Fruit fly (Drosophila melanogaster) whole organism, prepupa: Measurements from ENCODE around the gene mst.

Experiments
- Blimp-1 ChIP-seq: fragments of 200-800 bp; sonication (Bioruptor generic); optimal IDR thresholded peaks from 3 replicates; lab custom pipeline; 2017; ENCODE audit warnings: missing biosample characterization, missing genetic modification characterization, mild to moderate bottlenecking, moderate library complexity, missing genetic modification reagents
- CG10631 ChIP-seq: fragments of 200-800 bp; sonication (Bioruptor generic); optimal IDR thresholded peaks from 2 replicates; lab custom pipeline; 2016; ENCODE audit warnings: missing biosample characterization, missing genetic modification characterization
- CG10669 ChIP-seq: fragments of 200-800 bp; sonication (Bioruptor generic); optimal IDR thresholded peaks from 3 replicates; lab custom pipeline; 2018; ENCODE audit warnings: missing biosample characterization, mild to moderate bottlenecking, missing genetic modification characterization, moderate library complexity
- CG11294 ChIP-seq: fragments of 200-800 bp; sonication (Bioruptor generic); IDR thresholded peaks from 2 replicates; pipeline ENCODE4 v1.3.6; 2022; ENCODE audit warnings: missing biosample characterization, missing genetic modification characterization
- CG11762 ChIP-seq: fragments of 200-800 bp; sonication (Bioruptor generic); optimal IDR thresholded peaks from 3 replicates; lab custom pipeline; 2016; ENCODE audit warnings: missing biosample characterization, missing genetic modification characterization; ENCODE audit not compliant: insufficient read depth
- CG15336 ChIP-seq: fragments of 200-800 bp; sonication (Bioruptor generic); IDR thresholded peaks from 2 replicates; pipeline ENCODE4 v1.3.6; 2022; ENCODE audit warnings: missing biosample characterization, missing genetic modification characterization
- CG1621 ChIP-seq: fragments of 200-800 bp; sonication (Bioruptor generic); optimal IDR thresholded peaks from 3 replicates; lab custom pipeline; 2018; ENCODE audit warnings: missing biosample characterization, mild to moderate bottlenecking, missing genetic modification characterization
- CG16779 ChIP-seq: fragments of 200-800 bp; sonication (Bioruptor generic); optimal IDR thresholded peaks from 3 replicates; lab custom pipeline; 2017; ENCODE audit warnings: missing biosample characterization, mild to moderate bottlenecking, missing genetic modification characterization
- CG3032 ChIP-seq: fragments of 200-800 bp; optimal IDR thresholded peaks from 2 replicates; lab custom pipeline; 2019; ENCODE audit warnings: missing biosample characterization, mild to moderate bottlenecking, missing genetic modification characterization, moderate library complexity
- CG31627 ChIP-seq: fragments of 200-800 bp; sonication (Bioruptor generic); optimal IDR thresholded peaks from 3 replicates; lab custom pipeline; 2016; ENCODE audit warnings: missing biosample characterization, missing genetic modification characterization
- CG34406 ChIP-seq: fragments of 200-800 bp; sonication (Bioruptor generic); optimal IDR thresholded peaks from 3 replicates; lab custom pipeline; 2016; ENCODE audit warnings: missing biosample characterization, missing genetic modification characterization
- CG3919 ChIP-seq: fragments of 200-800 bp; sonication (Bioruptor generic); optimal IDR thresholded peaks from 3 replicates; lab custom pipeline; 2016; ENCODE audit warnings: missing biosample characterization, missing genetic modification characterization
- CG4318 ChIP-seq: fragments of 200-800 bp; sonication (Bioruptor generic); optimal IDR thresholded peaks from 3 replicates; lab custom pipeline; 2017; ENCODE audit warnings: missing biosample characterization, mild to moderate bottlenecking, missing genetic modification characterization
- CG6163 ChIP-seq: fragments of 200-800 bp; sonication (Bioruptor generic); IDR thresholded peaks from 3 replicates; pipeline ENCODE4 v1.3.6; 2022; ENCODE audit warnings: missing biosample characterization, missing genetic modification characterization
- CG6276 ChIP-seq: fragments of 200-800 bp; sonication (Bioruptor generic); optimal IDR thresholded peaks from 2 replicates; lab custom pipeline; 2017; ENCODE audit warnings: missing biosample characterization, mild to moderate bottlenecking, missing genetic modification characterization
- CG6808 ChIP-seq: fragments of 200-800 bp; sonication (Bioruptor generic); optimal IDR thresholded peaks from 3 replicates; lab custom pipeline; 2017; ENCODE audit warnings: missing biosample characterization, missing genetic modification characterization, mild to moderate bottlenecking, moderate library complexity, missing genetic modification reagents
- CG6854 ChIP-seq: fragments of 200-800 bp; sonication (Bioruptor generic); optimal IDR thresholded peaks from 2 replicates; lab custom pipeline; 2017; ENCODE audit warnings: missing biosample characterization, mild to moderate bottlenecking, missing genetic modification characterization
- CG7368 ChIP-seq: fragments of 200-800 bp; sonication (Bioruptor generic); optimal IDR thresholded peaks from 3 replicates; lab custom pipeline; 2016; ENCODE audit warnings: missing biosample characterization, missing genetic modification characterization
- CG8119 ChIP-seq: fragments of 200-800 bp; sonication (Bioruptor generic); IDR thresholded peaks from 3 replicates; pipeline ENCODE4 v1.3.6; 2022; ENCODE audit warnings: missing biosample characterization, missing genetic modification characterization
- CG8632 ChIP-seq: fragments of 200-800 bp; sonication (Bioruptor generic); optimal IDR thresholded peaks from 3 replicates; lab custom pipeline; 2016; ENCODE audit warnings: missing biosample characterization, missing genetic modification characterization
- CG9139 ChIP-seq: fragments of 200-800 bp; sonication (Bioruptor generic); optimal IDR thresholded peaks from 3 replicates; lab custom pipeline; 2017; ENCODE audit warnings: missing biosample characterization, mild to moderate bottlenecking, missing genetic modification characterization
- Eip75B ChIP-seq: fragments of 200-800 bp; sonication (Bioruptor generic); optimal IDR thresholded peaks from 3 replicates; lab custom pipeline; 2016; ENCODE audit warnings: missing biosample characterization, missing genetic modification characterization
- Eip78C ChIP-seq: fragments of 200-800 bp; sonication (Bioruptor generic); peaks from one replicate; lab custom pipeline; 2016; ENCODE audit warnings: missing biosample characterization, missing genetic modification characterization
- Eip93F ChIP-seq: fragments of 200-800 bp; sonication (Bioruptor generic); optimal IDR thresholded peaks from 2 replicates; lab custom pipeline; 2016; ENCODE audit warnings: missing biosample characterization, mild to moderate bottlenecking, missing genetic modification characterization
- Ets21C ChIP-seq: fragments of 200-800 bp; sonication (Bioruptor generic); optimal IDR thresholded peaks from 3 replicates; lab custom pipeline; 2016; ENCODE audit warnings: missing biosample characterization, missing genetic modification characterization
- Ets96B ChIP-seq: fragments of 200-800 bp; optimal IDR thresholded peaks from 2 replicates; lab custom pipeline; 2019; ENCODE audit warnings: missing biosample characterization, mild to moderate bottlenecking, missing genetic modification characterization, moderate library complexity
- Gug ChIP-seq: fragments of 200-800 bp; sonication (Bioruptor generic); IDR thresholded peaks from 2 replicates; pipeline ENCODE4 v1.3.6; 2022; ENCODE audit warnings: missing biosample characterization, missing genetic modification characterization
- Hr39 ChIP-seq: fragments of 200-800 bp; sonication (Bioruptor generic); optimal IDR thresholded peaks from 2 replicates; lab custom pipeline; 2016; ENCODE audit warnings: missing biosample characterization, missing genetic modification characterization
- Hr4 ChIP-seq: fragments of 200-800 bp; sonication (Bioruptor generic); optimal IDR thresholded peaks from 3 replicates; lab custom pipeline; 2016; ENCODE audit warnings: missing biosample characterization, missing genetic modification characterization
- Lpt ChIP-seq: fragments of 200-800 bp; sonication (Bioruptor generic); optimal IDR thresholded peaks from 3 replicates; lab custom pipeline; 2016; ENCODE audit warnings: missing biosample characterization, missing genetic modification characterization
- Met ChIP-seq: fragments of 200-800 bp; sonication (Bioruptor generic); optimal IDR thresholded peaks from 3 replicates; lab custom pipeline; 2016; ENCODE audit warnings: missing biosample characterization, missing genetic modification characterization
- Smox ChIP-seq: fragments of 200-800 bp; sonication (Bioruptor generic); optimal IDR thresholded peaks from 3 replicates; lab custom pipeline; 2016; ENCODE audit warnings: missing biosample characterization, missing genetic modification characterization
- Sox102F ChIP-seq: fragments of 200-800 bp; sonication (Bioruptor generic); optimal IDR thresholded peaks from 2 replicates; lab custom pipeline; 2016; ENCODE audit warnings: missing biosample characterization, mild to moderate bottlenecking, missing genetic modification characterization
- Sox15 ChIP-seq: fragments of 200-800 bp; sonication (Bioruptor generic); optimal IDR thresholded peaks from 3 replicates; lab custom pipeline; 2016; ENCODE audit warnings: missing biosample characterization, missing genetic modification characterization
- achi ChIP-seq: fragments of 200-800 bp; sonication (Bioruptor generic); optimal IDR thresholded peaks from 3 replicates; lab custom pipeline; 2016; ENCODE audit warnings: missing biosample characterization, missing genetic modification characterization
- acj6 ChIP-seq: fragments of 200-800 bp; sonication (Bioruptor generic); optimal IDR thresholded peaks from 3 replicates; lab custom pipeline; 2016; ENCODE audit warnings: missing biosample characterization, missing genetic modification characterization
- cyc ChIP-seq: fragments of 200-800 bp; sonication (Bioruptor generic); optimal IDR thresholded peaks from 3 replicates; lab custom pipeline; 2016; ENCODE audit warnings: missing biosample characterization, missing genetic modification characterization
- dac ChIP-seq: fragments of 200-800 bp; sonication (Bioruptor generic); optimal IDR thresholded peaks from 2 replicates; lab custom pipeline; 2017; ENCODE audit warnings: missing biosample characterization, mild to moderate bottlenecking, missing genetic modification characterization
- eg ChIP-seq: fragments of 200-800 bp; sonication (Bioruptor generic); IDR thresholded peaks from 3 replicates; pipeline ENCODE4 v1.3.6; 2022; ENCODE audit warnings: missing biosample characterization, missing genetic modification characterization
- esn ChIP-seq: fragments of 200-800 bp; sonication (Bioruptor generic); optimal IDR thresholded peaks from 2 replicates; lab custom pipeline; 2016; ENCODE audit warnings: missing biosample characterization, mild to moderate bottlenecking, missing genetic modification characterization, moderate library complexity
- fd59A ChIP-seq: fragments of 200-800 bp; sonication (Bioruptor generic); optimal IDR thresholded peaks from 2 replicates; lab custom pipeline; 2017; ENCODE audit warnings: missing biosample characterization, mild to moderate bottlenecking, missing genetic modification characterization, missing genetic modification reagents
- fd85E ChIP-seq: fragments of 200-800 bp; sonication (Bioruptor generic); optimal IDR thresholded peaks from 3 replicates; lab custom pipeline; 2016; ENCODE audit warnings: missing biosample characterization, missing genetic modification characterization
- fkh ChIP-seq: fragments of 200-800 bp; sonication (Bioruptor generic); optimal IDR thresholded peaks from 3 replicates; lab custom pipeline; 2017; ENCODE audit warnings: missing biosample characterization, mild to moderate bottlenecking, missing genetic modification characterization, moderate library complexity
- lz ChIP-seq: fragments of 200-800 bp; sonication (Bioruptor generic); optimal IDR thresholded peaks from 3 replicates; lab custom pipeline; 2016; ENCODE audit warnings: missing biosample characterization, missing genetic modification characterization
- net ChIP-seq: fragments of 200-800 bp; sonication (Bioruptor generic); optimal IDR thresholded peaks from 3 replicates; lab custom pipeline; 2016; ENCODE audit warnings: missing biosample characterization, missing genetic modification characterization
- pdm3 ChIP-seq: fragments of 200-800 bp; sonication (Bioruptor generic); optimal IDR thresholded peaks from 3 replicates; lab custom pipeline; 2016; ENCODE audit warnings: missing biosample characterization, missing genetic modification characterization
- salr ChIP-seq, 2 experiments: fragments of 200-800 bp; sonication (Bioruptor generic); optimal IDR thresholded peaks; 3 replicates each; lab custom pipeline; 2016 to 2018; ENCODE audit warnings: missing biosample characterization in 2 of 2, missing genetic modification characterization in 2 of 2, mild to moderate bottlenecking in 1 of 2
- spab ChIP-seq: fragments of 200-800 bp; sonication (Bioruptor generic); optimal IDR thresholded peaks from 2 replicates; lab custom pipeline; 2017; ENCODE audit warnings: missing biosample characterization, mild to moderate bottlenecking, missing genetic modification characterization, missing genetic modification reagents
- ss ChIP-seq, 2 experiments: fragments of 200-800 bp; sonication (Bioruptor generic); optimal IDR thresholded peaks; 2 replicates in 1 of 2; 3 replicates in 1 of 2; lab custom pipeline; 2017 to 2018; ENCODE audit warnings: mild to moderate bottlenecking in 2 of 2, missing biosample characterization in 2 of 2, missing genetic modification characterization in 2 of 2, moderate library complexity in 1 of 2
- svp ChIP-seq: fragments of 200-800 bp; sonication (Bioruptor generic); peaks from one replicate; lab custom pipeline; 2016; ENCODE audit warnings: missing biosample characterization, missing genetic modification characterization
- topi ChIP-seq: fragments of 200-800 bp; sonication (Bioruptor generic); optimal IDR thresholded peaks from 3 replicates; lab custom pipeline; 2016; ENCODE audit warnings: missing biosample characterization, missing genetic modification characterization
- vri ChIP-seq: fragments of 200-800 bp; sonication (Bioruptor generic); optimal IDR thresholded peaks from 3 replicates; lab custom pipeline; 2016; ENCODE audit warnings: missing biosample characterization, mild to moderate bottlenecking, missing genetic modification characterization

Gene mst

dm6 chrX:21375595-21376047 is 13.2 kb upstream of the mst start:
- TF ChIP-seq CG1621 (tag; lab: Kevin White, UChicago) (no peak), topi (GFP tag; lab: Kevin White, UChicago) (peak; percentile 17), CG16779 (peak; percentile 15), vri (peak; percentile 78), CG3919 (GFP tag; lab: Kevin White, UChicago) (peak; percentile 66), CG6808 (GFP tag; lab: Kevin White, UChicago) (peak; percentile 28), Eip75B (GFP tag; lab: Kevin White, UChicago) (no peak), CG4318 (GFP tag; lab: Kevin White, UChicago) (peak; percentile 60), CG10631 (GFP tag; lab: Kevin White, UChicago) (peak; percentile 63), Ets96B (tag; lab: Kevin White, UChicago) (peak; percentile 48), fkh (GFP tag; lab: Kevin White, UChicago) (no peak), Sox15 (no peak), CG15336 (GFP tag; lab: Robert Waterston, UW) (peak; percentile 76), lz (GFP tag; lab: Kevin White, UChicago) (peak; percentile 38), salr (GFP tag; optimal IDR thresholded peaks at IDR 0.05; lab: Kevin White, UChicago) (peak in 1 of 2 experiments; percentile 39), CG6276 (GFP tag; lab: Kevin White, UChicago) (peak; percentile 65), CG8632 (GFP tag; lab: Kevin White, UChicago) (peak; percentile 74), Eip93F (peak; percentile 1), CG34406 (GFP tag; lab: Kevin White, UChicago) (peak; percentile 63), CG11294 (GFP tag; lab: Robert Waterston, UW) (no peak), eg (GFP tag; lab: Robert Waterston, UW) (peak; percentile 65; the same call in 2 of the 3 replicates), pdm3 (GFP tag; lab: Kevin White, UChicago) (peak; percentile 28), spab (GFP tag; lab: Kevin White, UChicago) (peak; percentile 8), CG7368 (GFP tag; lab: Kevin White, UChicago) (peak; percentile 46), CG11762 (GFP tag; lab: Kevin White, UChicago) (peak; percentile 16), esn (GFP tag; lab: Kevin White, UChicago) (peak; percentile 54), Gug (GFP tag; lab: Robert Waterston, UW) (no peak), Ets21C (GFP tag; lab: Kevin White, UChicago) (no peak), achi (GFP tag; lab: Kevin White, UChicago) (peak; percentile 73), CG3032 (tag; lab: Kevin White, UChicago) (peak; percentile 61), svp (GFP tag; lab: Kevin White, UChicago) (no peak), CG9139 (GFP tag; lab: Kevin White, UChicago) (no peak), cyc (GFP tag; lab: Kevin White, UChicago) (peak; percentile 11), acj6 (GFP tag; lab: Kevin White, UChicago) (peak; percentile 58), Blimp-1 (GFP tag; lab: Kevin White, UChicago) (no peak), Sox102F (GFP tag; lab: Kevin White, UChicago) (peak; percentile 37), Hr39 (GFP tag; lab: Kevin White, UChicago) (no peak), Smox (GFP tag; lab: Kevin White, UChicago) (peak; percentile 9), ss (GFP tag; optimal IDR thresholded peaks at IDR 0.05; lab: Kevin White, UChicago) (peak in 1 of 2 experiments; percentile 36), CG8119 (GFP tag; lab: Robert Waterston, UW) (peak; percentile 74), Met (GFP tag; lab: Kevin White, UChicago) (peak; percentile 41), CG6854 (GFP tag; lab: Kevin White, UChicago) (peak; percentile 37), dac (GFP tag; lab: Kevin White, UChicago) (peak; percentile 37), fd85E (GFP tag; lab: Kevin White, UChicago) (no peak), fd59A (GFP tag; lab: Kevin White, UChicago) (no peak), CG6163 (GFP tag; lab: Robert Waterston, UW) (peak; percentile 48; the same call in 2 of the 3 replicates), CG10669 (GFP tag; lab: Kevin White, UChicago) (peak; percentile 50), Lpt (GFP tag; lab: Kevin White, UChicago) (peak; percentile 65), Eip78C (GFP tag; lab: Kevin White, UChicago) (peak; percentile 80), CG31627 (no peak), Hr4 (GFP tag; lab: Kevin White, UChicago) (peak; percentile 30), net (GFP tag; lab: Kevin White, UChicago) (peak; percentile 63)
